Fruit fly (Drosophila melanogaster): ENCODE data around the gene Zif.
A peak's percentile ranks its signal among the peaks of the same experiment; 100 is the strongest.

dm6 chr3R:6426173-6426899 lies 30.6 kb upstream of the Zif start:
- no peak for TF ChIP-seq CG8301 (tag; optimal IDR thresholded peaks at IDR 0.05)
- TF ChIP-seq rn (GFP tag; IDR thresholded peaks at IDR 0.05) = no peak
- no peak for TF ChIP-seq CG12605 (GFP tag; IDR thresholded peaks at IDR 0.05)
- no peak for TF ChIP-seq Pif1A (GFP tag; optimal IDR thresholded peaks at IDR 0.05)
- peak; percentile 56 for TF ChIP-seq Snoo (tag; optimal IDR thresholded peaks at IDR 0.05)
- no peak for TF ChIP-seq CG17806 (tag; optimal IDR thresholded peaks at IDR 0.05)
- no peak for TF ChIP-seq D1 (tag; optimal IDR thresholded peaks at IDR 0.05)
